Fruit fly (Drosophila melanogaster) Kc167 (cell line): ENCODE measurements around the gene laf.

Experiments
- Sin3A ChIP-seq: fragments of >200 bp; optimal IDR thresholded peaks from 2 replicates; lab custom pipeline; 2018; ENCODE audit warnings: missing external identifiers
- h ChIP-seq: fragments of >200 bp; optimal IDR thresholded peaks from 3 replicates; lab custom pipeline; 2018; ENCODE audit warnings: missing external identifiers
- psq ChIP-seq: fragments of >200 bp; optimal IDR thresholded peaks from 2 replicates; lab custom pipeline; 2017; ENCODE audit warnings: missing external identifiers

- TF ChIP-seq h (lab: Kevin White, UChicago) (no peak), psq (lab: Kevin White, UChicago) (no peak), Sin3A (lab: Kevin White, UChicago) (no peak)
Observed at dm6 chr3R:4913181-4913580, 34.8 kb upstream of the laf start.
